Worm (Caenorhabditis elegans) whole organism, early embryonic: ENCODE data around the gene npp-24.

Experiments
- ama-1 ChIP-seq: fragments of 150-350 bp; optimal IDR thresholded peaks from 2 replicates; lab custom pipeline; 2014
- ceh-36 ChIP-seq: sonication (generic microtip); optimal IDR thresholded peaks from 2 replicates; lab custom pipeline; 2016; ENCODE audit warnings: missing genetic modification characterization, inconsistent platforms, missing compliant biosample characterization
- flt-1 ChIP-seq: fragments of 200-800 bp; sonication (Bioruptor generic); IDR thresholded peaks from 2 replicates; pipeline ENCODE4 v1.3.6; 2022; ENCODE audit warnings: missing genetic modification characterization, missing compliant biosample characterization
- pes-1 ChIP-seq: fragments of 200-800 bp; sonication (Bioruptor generic); IDR thresholded peaks from 2 replicates; pipeline ENCODE4 v1.3.6; 2022; ENCODE audit warnings: missing genetic modification reagents, missing genetic modification characterization, missing compliant biosample characterization
- scrt-1 ChIP-seq: fragments of 200-800 bp; sonication (Bioruptor generic); IDR thresholded peaks from 2 replicates; pipeline ENCODE4 v1.3.6; 2022; ENCODE audit warnings: missing genetic modification characterization, missing compliant biosample characterization
- tbx-37 ChIP-seq: fragments of 200-800 bp; sonication (Bioruptor generic); conservative IDR thresholded peaks from 2 replicates; pipeline ENCODE4 v1.3.6; 2022; ENCODE audit warnings: missing genetic modification reagents, missing genetic modification characterization, missing compliant biosample characterization
- tra-4 ChIP-seq: sonication (generic microtip); optimal IDR thresholded peaks from 2 replicates; lab custom pipeline; 2017; ENCODE audit warnings: missing genetic modification characterization, missing compliant biosample characterization

DNA sequence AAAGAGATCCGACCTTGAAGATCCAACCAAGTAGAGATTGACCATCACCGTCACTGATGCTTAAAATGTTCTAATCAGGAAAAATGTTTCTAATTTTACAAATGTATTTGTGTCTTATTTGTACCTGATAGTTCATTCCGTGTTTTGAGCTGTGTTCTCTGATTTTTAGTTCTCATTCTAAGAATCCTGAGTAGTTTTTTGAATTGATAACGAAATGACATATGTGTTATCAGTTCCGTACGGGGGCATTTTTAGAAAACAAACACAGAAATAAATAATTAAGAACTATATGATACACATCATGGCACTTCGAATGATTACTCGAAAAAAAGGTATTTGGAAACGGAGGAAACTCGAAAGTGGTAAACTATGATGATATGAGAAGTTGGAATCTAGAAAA, 49.9 kb downstream of the npp-24 start:
- TF ChIP-seq flt-1 (GFP tag; lab: Robert Waterston, UW) (no peak), ceh-36 (no peak), tbx-37 (GFP tag; lab: Robert Waterston, UW) (no peak), ama-1 (lab: Kevin White, UChicago) (no peak), scrt-1 (GFP tag; lab: Robert Waterston, UW) (no peak), tra-4 (tag; lab: Kevin White, UChicago) (no peak), pes-1 (no peak)
